Worm (Caenorhabditis elegans): ENCODE data around the gene ZK507.1.

ZK507.1 gene

ce11 chrIII:9051119-9051597 lies 50.0 kb downstream of the ZK507.1 start (continued):
- TF ChIP-seq aly-2 (tag; optimal IDR thresholded peaks at IDR 0.05), result peak; percentile 99
- no peak for TF ChIP-seq ces-1 (GFP tag; optimal IDR thresholded peaks at IDR 0.05)
- peak; percentile 35 for TF ChIP-seq lir-3 (tag; optimal IDR thresholded peaks at IDR 0.05; ENCODE audit: poor library complexity)
- TF ChIP-seq C16A3.4 (tag; optimal IDR thresholded peaks at IDR 0.05), result peak; percentile 76
- TF ChIP-seq egl-27 (tag; optimal IDR thresholded peaks at IDR 0.05), result peak in 1 of 2 experiments; percentile 17
- peak; percentile 60 for TF ChIP-seq irx-1 (tag; optimal IDR thresholded peaks at IDR 0.05)
- peak; percentile 11 for TF ChIP-seq sox-4 (tag; optimal IDR thresholded peaks at IDR 0.05)
- TF ChIP-seq nhr-84 (tag; optimal IDR thresholded peaks at IDR 0.05), result no peak
- TF ChIP-seq zip-4 (GFP tag; optimal IDR thresholded peaks at IDR 0.05), result peak; percentile 43
- peak; percentile 91 for TF ChIP-seq nhr-237 (tag; optimal IDR thresholded peaks at IDR 0.05)
- peak; percentile 35 for TF ChIP-seq hpl-2 (GFP tag; optimal IDR thresholded peaks at IDR 0.05)
- peak; percentile 78; the same call in 1 of the 2 replicates for TF ChIP-seq ceh-88 (GFP tag; IDR thresholded peaks at IDR 0.05)
- peak in 3 of 6 experiments; percentile 85 to 86 (median 86) for TF ChIP-seq elt-3 (tag; optimal IDR thresholded peaks at IDR 0.05)
- TF ChIP-seq nhr-20 (tag; optimal IDR thresholded peaks at IDR 0.05), result peak; percentile 84
- TF ChIP-seq ets-5 (GFP tag; IDR thresholded peaks at IDR 0.05), result no peak
- no peak for TF ChIP-seq alr-1 (tag; optimal IDR thresholded peaks at IDR 0.05; ENCODE audit: borderline replicate concordance)
- TF ChIP-seq fkh-10 (GFP tag; optimal IDR thresholded peaks at IDR 0.05), result no peak
- TF ChIP-seq lin-35 (GFP tag; optimal IDR thresholded peaks at IDR 0.05), result peak; percentile 50 to 87
- TF ChIP-seq tlp-1 (tag; optimal IDR thresholded peaks at IDR 0.05), result no peak
- no peak for TF ChIP-seq sptf-1 (tag; optimal IDR thresholded peaks at IDR 0.05)
- peak; percentile 80 for TF ChIP-seq mab-9 (GFP tag; IDR thresholded peaks at IDR 0.05)
- TF ChIP-seq F16B12.6 (tag; optimal IDR thresholded peaks at IDR 0.05), result peak; percentile 30
- TF ChIP-seq fkh-4 (tag; optimal IDR thresholded peaks at IDR 0.05; ENCODE audit: borderline replicate concordance), result no peak
- TF ChIP-seq xbp-1 (tag; optimal IDR thresholded peaks at IDR 0.05), result peak; percentile 64
- TF ChIP-seq unc-86 (tag; optimal IDR thresholded peaks at IDR 0.05), result peak; percentile 4
- no peak for TF ChIP-seq unc-62 (GFP tag; optimal IDR thresholded peaks at IDR 0.05)
- peak; percentile 62 for TF ChIP-seq elt-2 (tag; optimal IDR thresholded peaks at IDR 0.05)
- peak; percentile 47 for TF ChIP-seq snpc-4 (tag; optimal IDR thresholded peaks at IDR 0.05)
- TF ChIP-seq dsc-1 (tag; optimal IDR thresholded peaks at IDR 0.05), result peak; percentile 52
- TF ChIP-seq pax-3 (tag; optimal IDR thresholded peaks at IDR 0.05), result peak; percentile 81
- TF ChIP-seq skn-1 (tag; optimal IDR thresholded peaks at IDR 0.05), result peak; percentile 97

- TF ChIP-seq ces-1 (GFP tag; optimal IDR thresholded peaks at IDR 0.05) (no peak), hlh-17 (GFP tag; optimal IDR thresholded peaks at IDR 0.05; ENCODE audit: borderline replicate concordance) (no peak), swsn-7 (tag; optimal IDR thresholded peaks at IDR 0.05) (no peak), nhr-90 (tag; optimal IDR thresholded peaks at IDR 0.05; ENCODE audit: poor library complexity) (no peak), efl-3 (GFP tag; optimal IDR thresholded peaks at IDR 0.05) (no peak), lin-13 (GFP tag; optimal IDR thresholded peaks at IDR 0.05) (no peak), nhr-237 (tag; optimal IDR thresholded peaks at IDR 0.05) (no peak), elt-3 (tag; optimal IDR thresholded peaks at IDR 0.05) (no peak), lin-35 (GFP tag; optimal IDR thresholded peaks at IDR 0.05) (no peak), lsy-2 (tag; optimal IDR thresholded peaks at IDR 0.05) (no peak), nhr-76 (tag; optimal IDR thresholded peaks at IDR 0.05) (no peak), egl-27 (tag; optimal IDR thresholded peaks at IDR 0.05) (no peak), pqm-1 (tag; optimal IDR thresholded peaks at IDR 0.05) (no peak), pax-3 (tag; optimal IDR thresholded peaks at IDR 0.05) (no peak), snu-23 (GFP tag; optimal IDR thresholded peaks at IDR 0.05) (no peak), mep-1 (tag; optimal IDR thresholded peaks at IDR 0.05) (no peak), nhr-20 (tag; optimal IDR thresholded peaks at IDR 0.05) (no peak), unc-98 (GFP tag; IDR thresholded peaks at IDR 0.05) (no peak), irx-1 (tag; optimal IDR thresholded peaks at IDR 0.05) (no peak), C34B4.2 (tag; optimal IDR thresholded peaks at IDR 0.05) (no peak)
Observed at ce11 chrIII:9050600-9050999, 50.5 kb downstream of the ZK507.1 start, which contains the start of gene ikke-1. Gene ikke-1, minus strand, starts transcription at chrIII:9050700.

Measured in whole organism, L1 larva.